In the genomic region with DNA sequence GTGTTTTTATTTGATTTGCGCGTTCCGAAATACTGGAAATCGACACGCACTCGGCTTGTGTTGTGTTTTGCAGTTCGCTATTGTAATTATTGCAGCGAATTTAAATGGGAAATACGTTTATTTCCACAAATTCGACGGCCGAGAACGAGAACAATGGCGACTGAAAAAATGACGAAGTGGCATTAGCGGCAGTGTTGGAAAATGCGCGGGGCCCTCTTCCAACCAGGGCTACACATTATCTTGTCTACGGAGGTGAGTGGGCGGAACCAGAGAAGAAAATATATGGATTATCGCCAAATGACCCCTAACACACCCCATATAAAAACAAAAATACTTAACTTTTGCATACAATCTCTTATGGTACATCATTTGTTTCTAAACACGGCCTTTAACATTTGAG, we compare ENCODE assay signal across 1 fruit fly cellular context.
TF ChIP-seq lines count a peak whose summit lies in the region.

A gene (minus strand): TSS at position 188 of the 400 bp plus-strand sequence.

TF ChIP-seq in whole organism, embryonic, 481 proteins besides CTCF, POLR2A, EP300 and RAD21 (continued from another document):
- TF ChIP-seq CG17829 (tag; optimal IDR thresholded peaks at IDR 0.05; lab: Kevin White, UChicago) (peak; percentile 29), CG31441 (GFP tag; IDR thresholded peaks at IDR 0.05; lab: Robert Waterston, UW) (no peak), Atf6 (GFP tag; IDR thresholded peaks at IDR 0.05; lab: Robert Waterston, UW) (no peak), pho (GFP tag; optimal IDR thresholded peaks at IDR 0.05; lab: Kevin White, UChicago) (no peak), CG3726 (GFP tag; IDR thresholded peaks at IDR 0.05; lab: Robert Waterston, UW) (no peak), ind (GFP tag; optimal IDR thresholded peaks at IDR 0.05; lab: Kevin White, UChicago) (peak; percentile 22), Nf-YB (GFP tag; optimal IDR thresholded peaks at IDR 0.05; lab: Kevin White, UChicago) (no peak), D19A (tag; optimal IDR thresholded peaks at IDR 0.05; lab: Kevin White, UChicago) (no peak), exex (tag; optimal IDR thresholded peaks at IDR 0.05; lab: Kevin White, UChicago) (no peak), sob (GFP tag; IDR thresholded peaks at IDR 0.05; lab: Robert Waterston, UW) (peak; percentile 73), CG13624 (GFP tag; optimal IDR thresholded peaks at IDR 0.05; lab: Kevin White, UChicago) (peak; percentile 55), ranshi (GFP tag; IDR thresholded peaks at IDR 0.05; lab: Robert Waterston, UW) (no peak), dmrt99B (tag; optimal IDR thresholded peaks at IDR 0.05; lab: Kevin White, UChicago) (no peak), CG8388 (GFP tag; optimal IDR thresholded peaks at IDR 0.05; lab: Kevin White, UChicago) (no peak), CG12104 (GFP tag; optimal IDR thresholded peaks at IDR 0.05; lab: Kevin White, UChicago) (peak; percentile 8), CG6791 (GFP tag; IDR thresholded peaks at IDR 0.05; lab: Robert Waterston, UW; ENCODE audit: partially characterized antibody) (no peak), fu2 (GFP tag; optimal IDR thresholded peaks at IDR 0.05; lab: Kevin White, UChicago) (peak; percentile 35), CG13775 (GFP tag; optimal IDR thresholded peaks at IDR 0.05; lab: Kevin White, UChicago) (no peak), NC2α (GFP tag; optimal IDR thresholded peaks at IDR 0.05; lab: Kevin White, UChicago) (no peak), E2f1 (GFP tag; IDR thresholded peaks at IDR 0.05; lab: Robert Waterston, UW) (no peak), abd-A (tag; optimal IDR thresholded peaks at IDR 0.05; lab: Kevin White, UChicago) (peak; percentile 49), nmo (GFP tag; optimal IDR thresholded peaks at IDR 0.05; lab: Kevin White, UChicago) (peak; percentile 46), D19B (GFP tag; optimal IDR thresholded peaks at IDR 0.05; lab: Kevin White, UChicago) (no peak), CG5180 (GFP tag; optimal IDR thresholded peaks at IDR 0.05; lab: Kevin White, UChicago) (no peak), ken (GFP tag; IDR thresholded peaks at IDR 0.05; lab: Robert Waterston, UW) (no peak), yki (optimal IDR thresholded peaks at IDR 0.05; lab: Kevin White, UChicago) (no peak), Bdp1 (GFP tag; optimal IDR thresholded peaks at IDR 0.05; lab: Kevin White, UChicago) (peak; percentile 36), ERR (GFP tag; optimal IDR thresholded peaks at IDR 0.05; lab: Kevin White, UChicago) (peak; percentile 41), Fer2 (tag; optimal IDR thresholded peaks at IDR 0.05; lab: Kevin White, UChicago) (no peak), CG12744 (GFP tag; optimal IDR thresholded peaks at IDR 0.05; lab: Kevin White, UChicago) (no peak), inv (GFP tag; IDR thresholded peaks at IDR 0.05; lab: Robert Waterston, UW; ENCODE audit: partially characterized antibody) (no peak), Bgb (GFP tag; IDR thresholded peaks at IDR 0.05; lab: Robert Waterston, UW; ENCODE audit: partially characterized antibody) (peak; percentile 32; the same call in 1 of the 2 replicates), CG9437 (GFP tag; optimal IDR thresholded peaks at IDR 0.05; lab: Kevin White, UChicago) (peak; percentile 18), CG17912 (GFP tag; optimal IDR thresholded peaks at IDR 0.05; lab: Kevin White, UChicago) (peak; percentile 24), Sox100B (GFP tag; optimal IDR thresholded peaks at IDR 0.05; lab: Kevin White, UChicago) (no peak), CG14014 (GFP tag; IDR thresholded peaks at IDR 0.05; lab: Robert Waterston, UW) (no peak), insv (GFP tag; optimal IDR thresholded peaks at IDR 0.05; lab: Kevin White, UChicago) (peak in 1 of 2 experiments; percentile 1), Trl (optimal IDR thresholded peaks at IDR 0.05; lab: Kevin White, UChicago) (no peak), Trl (GFP tag; optimal IDR thresholded peaks at IDR 0.05; lab: Kevin White, UChicago) (peak; percentile 16), CG12071 (GFP tag; optimal IDR thresholded peaks at IDR 0.05; lab: Kevin White, UChicago) (peak; percentile 47), Gsc (GFP tag; IDR thresholded peaks at IDR 0.05; lab: Robert Waterston, UW) (no peak), CG42726 (GFP tag; IDR thresholded peaks at IDR 0.05; lab: Robert Waterston, UW; ENCODE audit: partially characterized antibody) (peak; percentile 30; the same call in 1 of the 2 replicates)
